Worm (Caenorhabditis elegans) whole organism, late embryonic: ENCODE data around the gene F18C5.5.

Experiments used
- C08G9.2 ChIP-seq: sonication (generic microtip); optimal IDR thresholded peaks from 2 replicates; lab custom pipeline; 2016; ENCODE audit warnings: mild to moderate bottlenecking, missing genetic modification characterization, moderate library complexity, missing compliant biosample characterization
- F13H6.1 ChIP-seq: sonication (generic microtip); optimal IDR thresholded peaks from 2 replicates; lab custom pipeline; 2016; ENCODE audit warnings: missing genetic modification characterization, missing compliant biosample characterization
- K09A11.1 ChIP-seq: sonication (generic microtip); optimal IDR thresholded peaks from 2 replicates; lab custom pipeline; 2017; ENCODE audit warnings: antibody characterized with exemption, mild to moderate bottlenecking, missing genetic modification characterization, missing compliant biosample characterization; ENCODE audit not compliant: insufficient read depth
- ama-1 ChIP-seq: fragments of 150-350 bp; optimal IDR thresholded peaks from 2 replicates; lab custom pipeline; 2014
- ceh-14 ChIP-seq: sonication (generic microtip); optimal IDR thresholded peaks from 2 replicates; lab custom pipeline; 2016; ENCODE audit warnings: missing genotype, missing genetic modification characterization, missing compliant biosample characterization
- ceh-18 ChIP-seq: sonication (generic microtip); optimal IDR thresholded peaks from 2 replicates; lab custom pipeline; 2016; ENCODE audit warnings: missing genetic modification characterization, missing compliant biosample characterization
- ceh-24 ChIP-seq: sonication (generic microtip); optimal IDR thresholded peaks from 2 replicates; lab custom pipeline; 2016; ENCODE audit warnings: mild to moderate bottlenecking, missing genetic modification characterization, missing compliant biosample characterization
- ceh-30 ChIP-seq: fragments of 150-350 bp; optimal IDR thresholded peaks from 2 replicates; lab custom pipeline; 2014; ENCODE audit warnings: missing biosample characterization, missing genetic modification characterization
- ceh-31 ChIP-seq: sonication (generic microtip); optimal IDR thresholded peaks from 2 replicates; lab custom pipeline; 2016; ENCODE audit warnings: missing genetic modification characterization, missing compliant biosample characterization
- ceh-34 ChIP-seq: sonication (generic microtip); optimal IDR thresholded peaks from 2 replicates; lab custom pipeline; 2016; ENCODE audit warnings: mild to moderate bottlenecking, missing genetic modification characterization, missing compliant biosample characterization
- ceh-45 ChIP-seq: fragments of 200-800 bp; sonication (Bioruptor generic); IDR thresholded peaks from 2 replicates; pipeline ENCODE4 v1.3.6; 2022; ENCODE audit warnings: missing genetic modification reagents, missing genetic modification characterization, missing compliant biosample characterization
- ceh-48 ChIP-seq: sonication (generic microtip); optimal IDR thresholded peaks from 2 replicates; lab custom pipeline; 2016; ENCODE audit warnings: missing genetic modification characterization, inconsistent platforms, missing compliant biosample characterization
- ceh-6 ChIP-seq: fragments of 200-800 bp; sonication (Bioruptor generic); optimal IDR thresholded peaks from 2 replicates; lab custom pipeline; 2018; ENCODE audit warnings: mild to moderate bottlenecking, missing genetic modification characterization, missing compliant biosample characterization
- che-1 ChIP-seq: sonication (generic microtip); optimal IDR thresholded peaks from 2 replicates; lab custom pipeline; 2016; ENCODE audit warnings: mild to moderate bottlenecking, missing genetic modification characterization, missing compliant biosample characterization
- dve-1 ChIP-seq: sonication (generic microtip); optimal IDR thresholded peaks from 2 replicates; lab custom pipeline; 2017; ENCODE audit warnings: antibody characterized with exemption, mild to moderate bottlenecking, missing genetic modification characterization, missing compliant biosample characterization
- elt-2 ChIP-seq: sonication (generic microtip); optimal IDR thresholded peaks from 2 replicates; lab custom pipeline; 2016; ENCODE audit warnings: missing genetic modification reagents, missing genetic modification characterization, missing compliant biosample characterization
- eyg-1 ChIP-seq: sonication (generic microtip); optimal IDR thresholded peaks from 2 replicates; lab custom pipeline; 2016; ENCODE audit warnings: missing genotype, missing genetic modification characterization, missing compliant biosample characterization
- fax-1 ChIP-seq: sonication (generic microtip); optimal IDR thresholded peaks from 2 replicates; lab custom pipeline; 2016; ENCODE audit warnings: missing genotype, missing genetic modification characterization, missing compliant biosample characterization
- fkh-6 ChIP-seq: sonication (generic microtip); optimal IDR thresholded peaks from 2 replicates; lab custom pipeline; 2016; ENCODE audit warnings: missing genetic modification characterization, missing compliant biosample characterization
- hlh-15 ChIP-seq: sonication (generic microtip); optimal IDR thresholded peaks from 2 replicates; lab custom pipeline; 2016; ENCODE audit warnings: missing genetic modification characterization, missing compliant biosample characterization
- hlh-30 ChIP-seq: sonication (generic microtip); optimal IDR thresholded peaks from 2 replicates; lab custom pipeline; 2017; ENCODE audit warnings: antibody characterized with exemption, missing genetic modification characterization, missing compliant biosample characterization; ENCODE audit not compliant: insufficient read depth
- hlh-6 ChIP-seq: sonication (generic microtip); optimal IDR thresholded peaks from 2 replicates; lab custom pipeline; 2016; ENCODE audit warnings: missing genotype, missing genetic modification characterization, missing compliant biosample characterization
- lim-6 ChIP-seq: sonication (generic microtip); optimal IDR thresholded peaks from 2 replicates; lab custom pipeline; 2016; ENCODE audit warnings: missing genetic modification characterization, missing compliant biosample characterization
- nfya-1 ChIP-seq: sonication (generic microtip); optimal IDR thresholded peaks from 2 replicates; lab custom pipeline; 2017; ENCODE audit warnings: missing genetic modification characterization, mild to moderate bottlenecking, missing compliant biosample characterization, antibody characterized with exemption, moderate library complexity
- nhr-11 ChIP-seq: fragments of 150-350 bp; optimal IDR thresholded peaks from 2 replicates; lab custom pipeline; 2014; ENCODE audit warnings: missing biosample characterization, missing genetic modification characterization
- pag-3 ChIP-seq: sonication (generic microtip); optimal IDR thresholded peaks from 2 replicates; lab custom pipeline; 2016; ENCODE audit warnings: missing compliant biosample characterization, missing genetic modification characterization, borderline replicate concordance
- pax-1 ChIP-seq: fragments of 150-350 bp; optimal IDR thresholded peaks from 2 replicates; lab custom pipeline; 2014; ENCODE audit warnings: missing biosample characterization, missing genetic modification characterization
- pqm-1 ChIP-seq: sonication (generic microtip); optimal IDR thresholded peaks from 2 replicates; lab custom pipeline; 2016; ENCODE audit warnings: missing genetic modification characterization, missing compliant biosample characterization
- pros-1 ChIP-seq: fragments of 150-350 bp; optimal IDR thresholded peaks from 2 replicates; lab custom pipeline; 2014; ENCODE audit warnings: missing biosample characterization, missing genetic modification reagents, missing genetic modification characterization
- ref-2 ChIP-seq: sonication (generic microtip); optimal IDR thresholded peaks from 2 replicates; lab custom pipeline; 2016; ENCODE audit warnings: missing genetic modification characterization, missing compliant biosample characterization
- rnt-1 ChIP-seq: sonication (generic microtip); optimal IDR thresholded peaks from 2 replicates; lab custom pipeline; 2016; ENCODE audit warnings: missing genetic modification characterization, missing compliant biosample characterization
- sdc-2 ChIP-seq: sonication (generic microtip); optimal IDR thresholded peaks from 2 replicates; lab custom pipeline; 2016; ENCODE audit warnings: missing genotype, missing genetic modification characterization, missing compliant biosample characterization
- sox-2 ChIP-seq: fragments of 200-800 bp; sonication (Bioruptor generic); IDR thresholded peaks from 2 replicates; pipeline ENCODE4 v1.3.6; 2022; ENCODE audit warnings: missing genetic modification reagents, missing genetic modification characterization, missing compliant biosample characterization
- sox-4 ChIP-seq: sonication (generic microtip); optimal IDR thresholded peaks from 2 replicates; lab custom pipeline; 2017; ENCODE audit warnings: mild to moderate bottlenecking, missing genetic modification characterization, inconsistent platforms, missing compliant biosample characterization
- syd-9 ChIP-seq: sonication (generic microtip); optimal IDR thresholded peaks from 2 replicates; lab custom pipeline; 2016; ENCODE audit warnings: mild to moderate bottlenecking, missing genetic modification characterization, moderate library complexity, missing compliant biosample characterization
- tbx-2 ChIP-seq: sonication (generic microtip); optimal IDR thresholded peaks from 2 replicates; lab custom pipeline; 2016; ENCODE audit warnings: missing genetic modification characterization, missing compliant biosample characterization
- tbx-7 ChIP-seq: sonication (generic microtip); optimal IDR thresholded peaks from 2 replicates; lab custom pipeline; 2016; ENCODE audit warnings: missing genotype, missing genetic modification characterization, missing compliant biosample characterization
- unc-3 ChIP-seq, 2 experiments: fragments of 200-800 bp in 1 of 2; sonication (Bioruptor generic) in 1 of 2; sonication (generic microtip) in 1 of 2; conservative IDR thresholded peaks in 1 of 2; optimal IDR thresholded peaks in 1 of 2; 2 replicates each; pipeline versions ENCODE4 v1.3.6 to Lab custom; 2016 to 2022; ENCODE audit warnings: missing compliant biosample characterization in 2 of 2, missing genetic modification characterization in 2 of 2, missing genetic modification reagents in 1 of 2
- unc-42 ChIP-seq: sonication (generic microtip); optimal IDR thresholded peaks from 2 replicates; lab custom pipeline; 2016; ENCODE audit warnings: missing genotype, missing genetic modification characterization, missing compliant biosample characterization
- unc-55 ChIP-seq: sonication (generic microtip); optimal IDR thresholded peaks from 2 replicates; lab custom pipeline; 2017; ENCODE audit warnings: missing biosample characterization, missing genetic modification reagents, missing genetic modification characterization
- unc-86 ChIP-seq: sonication (generic microtip); optimal IDR thresholded peaks from 2 replicates; lab custom pipeline; 2016; ENCODE audit warnings: missing genetic modification characterization, missing compliant biosample characterization

The F18C5.5 gene

ce11 chrII:6589408-6589807 lies 22.9 kb upstream of the F18C5.5 start, which contains the start of gene vps-32.1:
Gene vps-32.1, plus strand, starts transcription at chrII:6589708.
- TF ChIP-seq F13H6.1 (tag; lab: Kevin White, UChicago) = no peak

DNA sequence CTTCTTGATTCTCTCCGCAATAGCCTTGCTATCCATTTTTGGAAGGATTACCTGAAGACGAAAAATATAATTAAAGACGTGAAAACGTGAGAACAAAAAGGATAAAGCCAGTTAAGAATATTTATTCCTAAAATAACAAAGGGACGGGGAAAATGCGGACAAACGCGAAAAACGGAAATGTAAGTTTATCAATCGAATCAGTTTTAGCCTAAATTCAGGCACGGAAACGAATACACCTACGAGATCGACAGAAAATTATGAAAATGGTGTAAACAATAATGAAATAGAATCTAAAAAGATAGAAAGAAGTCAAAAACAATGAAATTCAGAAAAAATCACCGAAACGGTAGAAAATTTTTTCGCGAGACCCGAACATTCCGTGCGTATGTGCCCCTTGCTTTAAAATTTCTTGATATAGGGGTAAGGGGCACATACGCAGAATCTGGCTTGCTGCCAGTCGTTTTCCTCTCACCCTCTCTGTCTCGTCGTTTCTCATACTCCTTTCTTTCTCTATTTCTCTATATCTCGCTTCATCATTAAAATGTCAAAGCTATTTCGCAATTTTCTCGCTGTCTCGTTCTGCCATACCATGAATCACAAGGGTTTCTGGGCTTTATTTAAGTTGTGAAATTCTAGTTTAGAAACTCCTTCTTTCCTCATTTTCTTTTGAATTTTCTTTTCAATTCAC lies 22.2 kb upstream of the F18C5.5 start, which contains the start of gene icd-1:
icd-1 (minus strand) TSS at position 51 of the 688 bp plus-strand sequence.
- peak; percentile 74 for TF ChIP-seq unc-42 (tag; lab: Kevin White, UChicago)
- peak; percentile 88 for TF ChIP-seq ceh-31 (tag; lab: Kevin White, UChicago)
- no peak for TF ChIP-seq F13H6.1 (tag; lab: Kevin White, UChicago)
- peak; percentile 87 for TF ChIP-seq tbx-2
- TF ChIP-seq ceh-48 = peak; percentile 17
- TF ChIP-seq elt-2 = peak; percentile 66
- TF ChIP-seq tbx-7 (tag; lab: Kevin White, UChicago) = no peak
- no peak for TF ChIP-seq pag-3 (tag; lab: Kevin White, UChicago)
- no peak for TF ChIP-seq sdc-2 (tag; lab: Kevin White, UChicago)
- no peak for TF ChIP-seq ceh-45 (GFP tag; lab: Robert Waterston, UW)
- peak; percentile 66 for TF ChIP-seq nhr-11 (tag; lab: Kevin White, UChicago)
- TF ChIP-seq che-1 (tag; lab: Kevin White, UChicago) = no peak
- TF ChIP-seq C08G9.2 = peak; percentile 7
- TF ChIP-seq ceh-18 (tag; lab: Kevin White, UChicago) = peak; percentile 93
- TF ChIP-seq dve-1 = peak; percentile 84
- peak; percentile 78 for TF ChIP-seq ref-2 (tag; lab: Kevin White, UChicago)
- peak; percentile 87 for TF ChIP-seq pax-1 (tag; lab: Kevin White, UChicago)
- TF ChIP-seq ceh-30 (tag; lab: Kevin White, UChicago) = peak; percentile 82
- peak; percentile 13 for TF ChIP-seq lim-6 (tag; lab: Kevin White, UChicago)
- peak; percentile 0 for TF ChIP-seq fax-1
- peak; percentile 97 for TF ChIP-seq unc-55 (GFP tag; lab: Kevin White, UChicago)
- peak; percentile 80 for TF ChIP-seq hlh-30
- peak; percentile 60 for TF ChIP-seq K09A11.1 (tag; lab: Kevin White, UChicago)
- peak; percentile 54 for TF ChIP-seq syd-9 (tag; lab: Kevin White, UChicago)
- peak; percentile 72 for TF ChIP-seq rnt-1 (tag; lab: Kevin White, UChicago)
- peak; percentile 59 for TF ChIP-seq pros-1 (tag; lab: Kevin White, UChicago)
- TF ChIP-seq ceh-14 (tag; lab: Kevin White, UChicago) = peak; percentile 68
- TF ChIP-seq unc-86 = peak; percentile 39
- no peak for TF ChIP-seq hlh-6 (tag; lab: Kevin White, UChicago)
- TF ChIP-seq nfya-1 = peak; percentile 96
- peak; percentile 4; the same call in 1 of the 2 replicates for TF ChIP-seq sox-2 (GFP tag; lab: Robert Waterston, UW)
- TF ChIP-seq ceh-34 (tag; lab: Kevin White, UChicago) = peak; percentile 79
- TF ChIP-seq unc-3 (GFP tag; conservative IDR thresholded peaks at IDR 0.05; lab: Robert Waterston, UW) = no peak
- no peak for TF ChIP-seq unc-3 (tag; optimal IDR thresholded peaks at IDR 0.05; lab: Kevin White, UChicago)
- TF ChIP-seq, all 69 proteins: peak for 25

- peak; percentile 43 for TF ChIP-seq ama-1 (lab: Kevin White, UChicago)
- no peak for TF ChIP-seq sox-4
These were observed 20.8 kb upstream of the F18C5.5 start, which contains the start of gene C56C10.7 for ce11 chrII:6587264-6587870. Gene C56C10.7, minus strand, starts transcription at chrII:6587575.

ce11 chrII:6582758-6583157 lies 16.2 kb upstream of the F18C5.5 start, which contains the start of gene C56C10.4:
Gene C56C10.4, plus strand, starts transcription at chrII:6583058.
- TF ChIP-seq hlh-15 (tag; lab: Kevin White, UChicago) (no peak), ceh-24 (tag; lab: Kevin White, UChicago) (no peak), eyg-1 (no peak), ceh-6 (GFP tag; lab: Kevin White, UChicago) (no peak), fkh-6 (tag; lab: Kevin White, UChicago) (no peak), pqm-1 (tag; lab: Kevin White, UChicago) (no peak), fax-1 (no peak)
